Worm (Caenorhabditis elegans) whole organism, midembryonic: Measurements from ENCODE around the gene C08B6.5.

Source experiments
- T22C8.4 ChIP-seq: fragments of 200-800 bp; sonication (Bioruptor generic); IDR thresholded peaks from 2 replicates; pipeline ENCODE4 v1.3.6; 2022; ENCODE audit warnings: missing genetic modification characterization, missing compliant biosample characterization
- cog-1 ChIP-seq: sonication (generic microtip); optimal IDR thresholded peaks from 2 replicates; lab custom pipeline; 2016; ENCODE audit warnings: missing genetic modification characterization, missing compliant biosample characterization
- flt-1 ChIP-seq: fragments of 200-800 bp; sonication (Bioruptor generic); IDR thresholded peaks from 2 replicates; pipeline ENCODE4 v1.3.6; 2022; ENCODE audit warnings: missing genetic modification characterization, missing compliant biosample characterization
- klf-2 ChIP-seq: fragments of 200-800 bp; sonication (Bioruptor generic); conservative IDR thresholded peaks from 2 replicates; pipeline ENCODE4 v1.3.6; 2022; ENCODE audit warnings: missing genetic modification reagents, missing genetic modification characterization, missing compliant biosample characterization
- med-1 ChIP-seq: sonication (generic microtip); optimal IDR thresholded peaks from 2 replicates; lab custom pipeline; 2017; ENCODE audit warnings: missing genetic modification characterization, mild to moderate bottlenecking, missing compliant biosample characterization, antibody characterized with exemption, missing genetic modification reagents; ENCODE audit not compliant: insufficient read depth
- ref-1 ChIP-seq: fragments of 200-800 bp; sonication (Bioruptor generic); conservative IDR thresholded peaks from 2 replicates; pipeline ENCODE4 v1.3.6; 2022; ENCODE audit warnings: missing genetic modification reagents, missing genetic modification characterization, missing compliant biosample characterization
- tab-1 ChIP-seq: fragments of 200-800 bp; sonication (Bioruptor generic); IDR thresholded peaks from 2 replicates; pipeline ENCODE4 v1.3.6; 2022; ENCODE audit warnings: missing genetic modification characterization, missing compliant biosample characterization
- ztf-23 ChIP-seq: fragments of 200-800 bp; sonication (Bioruptor generic); IDR thresholded peaks from 2 replicates; pipeline ENCODE4 v1.3.6; 2022; ENCODE audit warnings: missing genetic modification reagents, missing genetic modification characterization, missing compliant biosample characterization
- ztf-29 ChIP-seq: fragments of 200-800 bp; sonication (Bioruptor generic); IDR thresholded peaks from 2 replicates; pipeline ENCODE4 v1.3.6; 2022; ENCODE audit warnings: missing genetic modification reagents, missing genetic modification characterization, missing compliant biosample characterization

ce11 chrV:10112187-10112586 is 5.4 kb upstream of the C08B6.5 start, which contains the start of gene C08B6.3:
- no peak for TF ChIP-seq med-1 (GFP tag; lab: Kevin White, UChicago)
- TF ChIP-seq klf-2 (GFP tag; lab: Robert Waterston, UW) = no peak
- no peak for TF ChIP-seq flt-1 (GFP tag; lab: Robert Waterston, UW)
- TF ChIP-seq cog-1 (tag; lab: Kevin White, UChicago) = no peak
- no peak for TF ChIP-seq T22C8.4 (GFP tag; lab: Robert Waterston, UW)
- no peak for TF ChIP-seq tab-1 (GFP tag; lab: Robert Waterston, UW)
- no peak for TF ChIP-seq ztf-29 (GFP tag; lab: Robert Waterston, UW)
- no peak for TF ChIP-seq ztf-23 (GFP tag; lab: Robert Waterston, UW)
- TF ChIP-seq ref-1 (GFP tag; lab: Robert Waterston, UW) = no peak
